Worm (Caenorhabditis elegans) whole organism, late embryonic: ENCODE results near the gene ptp-1.

ENCODE experiments used
- F13H6.1 ChIP-seq: sonication (generic microtip); optimal IDR thresholded peaks from 2 replicates; lab custom pipeline; 2016; ENCODE audit warnings: missing genetic modification characterization, missing compliant biosample characterization
- K02D7.2 ChIP-seq: sonication (generic microtip); optimal IDR thresholded peaks from 2 replicates; lab custom pipeline; 2017; ENCODE audit warnings: mild to moderate bottlenecking, missing genetic modification characterization, missing compliant biosample characterization
- K09A11.1 ChIP-seq: sonication (generic microtip); optimal IDR thresholded peaks from 2 replicates; lab custom pipeline; 2017; ENCODE audit warnings: antibody characterized with exemption, mild to moderate bottlenecking, missing genetic modification characterization, missing compliant biosample characterization; ENCODE audit not compliant: insufficient read depth
- T23F11.4 ChIP-seq: fragments of 200-800 bp; sonication (Bioruptor generic); optimal IDR thresholded peaks from 2 replicates; lab custom pipeline; 2018; ENCODE audit warnings: mild to moderate bottlenecking, missing genetic modification characterization, missing compliant biosample characterization
- ahr-1 ChIP-seq: sonication (generic microtip); optimal IDR thresholded peaks from 2 replicates; lab custom pipeline; 2016; ENCODE audit warnings: missing genetic modification characterization, missing compliant biosample characterization
- ama-1 ChIP-seq: fragments of 150-350 bp; optimal IDR thresholded peaks from 2 replicates; lab custom pipeline; 2014
- ceh-2 ChIP-seq: sonication (generic microtip); optimal IDR thresholded peaks from 2 replicates; lab custom pipeline; 2016; ENCODE audit warnings: missing genotype, missing genetic modification characterization, missing compliant biosample characterization
- ceh-30 ChIP-seq: fragments of 150-350 bp; optimal IDR thresholded peaks from 2 replicates; lab custom pipeline; 2014; ENCODE audit warnings: missing biosample characterization, missing genetic modification characterization
- ceh-34 ChIP-seq: sonication (generic microtip); optimal IDR thresholded peaks from 2 replicates; lab custom pipeline; 2016; ENCODE audit warnings: mild to moderate bottlenecking, missing genetic modification characterization, missing compliant biosample characterization
- ceh-45 ChIP-seq: fragments of 200-800 bp; sonication (Bioruptor generic); IDR thresholded peaks from 2 replicates; pipeline ENCODE4 v1.3.6; 2022; ENCODE audit warnings: missing genetic modification reagents, missing genetic modification characterization, missing compliant biosample characterization
- ceh-48 ChIP-seq: sonication (generic microtip); optimal IDR thresholded peaks from 2 replicates; lab custom pipeline; 2016; ENCODE audit warnings: missing genetic modification characterization, inconsistent platforms, missing compliant biosample characterization
- ceh-6 ChIP-seq: fragments of 200-800 bp; sonication (Bioruptor generic); optimal IDR thresholded peaks from 2 replicates; lab custom pipeline; 2018; ENCODE audit warnings: mild to moderate bottlenecking, missing genetic modification characterization, missing compliant biosample characterization
- ceh-9 ChIP-seq: sonication (generic microtip); optimal IDR thresholded peaks from 2 replicates; lab custom pipeline; 2016; ENCODE audit warnings: mild to moderate bottlenecking, missing genetic modification characterization, inconsistent platforms, missing compliant biosample characterization
- dve-1 ChIP-seq: sonication (generic microtip); optimal IDR thresholded peaks from 2 replicates; lab custom pipeline; 2017; ENCODE audit warnings: antibody characterized with exemption, mild to moderate bottlenecking, missing genetic modification characterization, missing compliant biosample characterization
- elt-4 ChIP-seq: sonication (generic microtip); optimal IDR thresholded peaks from 2 replicates; lab custom pipeline; 2016; ENCODE audit warnings: missing genetic modification characterization, missing compliant biosample characterization
- fax-1 ChIP-seq: sonication (generic microtip); optimal IDR thresholded peaks from 2 replicates; lab custom pipeline; 2016; ENCODE audit warnings: missing genotype, missing genetic modification characterization, missing compliant biosample characterization
- fkh-10 ChIP-seq: fragments of 150-350 bp; optimal IDR thresholded peaks from 2 replicates; lab custom pipeline; 2014; ENCODE audit warnings: missing biosample characterization, missing genetic modification reagents, missing genetic modification characterization
- gmeb-2 ChIP-seq: sonication (generic microtip); optimal IDR thresholded peaks from 2 replicates; lab custom pipeline; 2016; ENCODE audit warnings: missing genetic modification characterization, inconsistent platforms, missing compliant biosample characterization
- hlh-13 ChIP-seq: fragments of 200-800 bp; sonication (Bioruptor generic); optimal IDR thresholded peaks from 2 replicates; lab custom pipeline; 2018; ENCODE audit warnings: mild to moderate bottlenecking, missing genetic modification characterization, missing compliant biosample characterization
- hlh-15 ChIP-seq: sonication (generic microtip); optimal IDR thresholded peaks from 2 replicates; lab custom pipeline; 2016; ENCODE audit warnings: missing genetic modification characterization, missing compliant biosample characterization
- hlh-6 ChIP-seq: sonication (generic microtip); optimal IDR thresholded peaks from 2 replicates; lab custom pipeline; 2016; ENCODE audit warnings: missing genotype, missing genetic modification characterization, missing compliant biosample characterization
- hlh-8 ChIP-seq: sonication (generic microtip); optimal IDR thresholded peaks from 2 replicates; lab custom pipeline; 2016; ENCODE audit warnings: missing genotype, missing genetic modification characterization, missing compliant biosample characterization
- lim-6 ChIP-seq: sonication (generic microtip); optimal IDR thresholded peaks from 2 replicates; lab custom pipeline; 2016; ENCODE audit warnings: missing genetic modification characterization, missing compliant biosample characterization
- madf-2 ChIP-seq: sonication (generic microtip); optimal IDR thresholded peaks from 2 replicates; lab custom pipeline; 2017; ENCODE audit warnings: missing genetic modification characterization, missing compliant biosample characterization
- mec-3 ChIP-seq: sonication (generic microtip); optimal IDR thresholded peaks from 2 replicates; lab custom pipeline; 2016; ENCODE audit warnings: borderline replicate concordance, missing genetic modification characterization, missing compliant biosample characterization
- npax-4 ChIP-seq: sonication (generic microtip); optimal IDR thresholded peaks from 2 replicates; lab custom pipeline; 2016; ENCODE audit warnings: missing genetic modification characterization, missing compliant biosample characterization
- odd-2 ChIP-seq: sonication (generic microtip); optimal IDR thresholded peaks from 2 replicates; lab custom pipeline; 2017; ENCODE audit warnings: antibody characterized with exemption, mild to moderate bottlenecking, missing genetic modification characterization, missing compliant biosample characterization
- pax-1 ChIP-seq: fragments of 150-350 bp; optimal IDR thresholded peaks from 2 replicates; lab custom pipeline; 2014; ENCODE audit warnings: missing biosample characterization, missing genetic modification characterization
- pha-2 ChIP-seq: sonication (generic microtip); optimal IDR thresholded peaks from 2 replicates; lab custom pipeline; 2017; ENCODE audit warnings: mild to moderate bottlenecking, missing genetic modification characterization, missing compliant biosample characterization
- pqm-1 ChIP-seq: sonication (generic microtip); optimal IDR thresholded peaks from 2 replicates; lab custom pipeline; 2016; ENCODE audit warnings: missing genetic modification characterization, missing compliant biosample characterization
- ref-2 ChIP-seq: sonication (generic microtip); optimal IDR thresholded peaks from 2 replicates; lab custom pipeline; 2016; ENCODE audit warnings: missing genetic modification characterization, missing compliant biosample characterization
- sox-4 ChIP-seq: sonication (generic microtip); optimal IDR thresholded peaks from 2 replicates; lab custom pipeline; 2017; ENCODE audit warnings: mild to moderate bottlenecking, missing genetic modification characterization, inconsistent platforms, missing compliant biosample characterization
- tbx-2 ChIP-seq: sonication (generic microtip); optimal IDR thresholded peaks from 2 replicates; lab custom pipeline; 2016; ENCODE audit warnings: missing genetic modification characterization, missing compliant biosample characterization
- unc-3 ChIP-seq, 2 experiments: fragments of 200-800 bp in 1 of 2; sonication (Bioruptor generic) in 1 of 2; sonication (generic microtip) in 1 of 2; conservative IDR thresholded peaks in 1 of 2; optimal IDR thresholded peaks in 1 of 2; 2 replicates each; pipeline versions ENCODE4 v1.3.6 to Lab custom; 2016 to 2022; ENCODE audit warnings: missing compliant biosample characterization in 2 of 2, missing genetic modification characterization in 2 of 2, missing genetic modification reagents in 1 of 2
- unc-42 ChIP-seq: sonication (generic microtip); optimal IDR thresholded peaks from 2 replicates; lab custom pipeline; 2016; ENCODE audit warnings: missing genotype, missing genetic modification characterization, missing compliant biosample characterization
- unc-86 ChIP-seq: sonication (generic microtip); optimal IDR thresholded peaks from 2 replicates; lab custom pipeline; 2016; ENCODE audit warnings: missing genetic modification characterization, missing compliant biosample characterization
- ztf-16 ChIP-seq: sonication (generic microtip); optimal IDR thresholded peaks from 2 replicates; lab custom pipeline; 2017; ENCODE audit warnings: missing genetic modification characterization, missing compliant biosample characterization

Gene ptp-1

ce11 chrIII:3546323-3546722, 44.2 kb upstream of the ptp-1 start, which contains the start of gene C54C6.7:
TSS of gene C54C6.7 (minus strand) at chrIII:3546423.
- TF ChIP-seq hlh-6 (tag; lab: Kevin White, UChicago) (no peak), lim-6 (tag; lab: Kevin White, UChicago) (no peak), T23F11.4 (no peak), unc-42 (tag; lab: Kevin White, UChicago) (no peak), ztf-16 (no peak), ama-1 (lab: Kevin White, UChicago) (no peak), ceh-2 (tag; lab: Kevin White, UChicago) (no peak), sox-4 (no peak), dve-1 (tag; lab: Kevin White, UChicago) (no peak), odd-2 (tag; lab: Kevin White, UChicago) (no peak), K09A11.1 (tag; lab: Kevin White, UChicago) (no peak), fax-1 (tag; lab: Kevin White, UChicago) (no peak)

DNA sequence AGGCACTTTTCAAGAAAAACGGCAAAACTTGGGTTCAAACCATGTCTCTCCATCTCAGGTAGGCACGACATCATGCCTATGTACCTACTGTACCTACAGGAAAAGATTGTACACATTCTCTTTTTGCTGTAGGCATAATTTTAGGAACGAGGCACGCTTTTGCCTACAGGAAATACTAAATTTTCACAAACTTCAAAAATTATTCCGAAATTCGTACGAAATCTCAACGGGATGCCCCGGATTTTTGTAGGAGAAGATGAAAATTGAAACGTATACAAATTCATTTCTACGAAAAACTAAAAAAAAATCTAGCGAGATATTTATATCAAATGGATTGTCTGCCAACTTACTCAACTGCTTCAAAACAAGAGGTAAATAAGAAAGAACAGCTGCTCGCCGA, 42.5 kb upstream of the ptp-1 start, which contains the start of gene C54C6.11:
C54C6.11 (plus strand) TSS at position 301 of the 400 bp plus-strand sequence.
- TF ChIP-seq F13H6.1 (tag; lab: Kevin White, UChicago) (no peak), lim-6 (tag; lab: Kevin White, UChicago) (no peak), pha-2 (tag; lab: Kevin White, UChicago) (no peak), ceh-45 (GFP tag; lab: Robert Waterston, UW) (no peak), unc-86 (tag; lab: Kevin White, UChicago) (no peak), gmeb-2 (tag; lab: Kevin White, UChicago) (no peak), elt-4 (tag; lab: Kevin White, UChicago) (no peak), ceh-30 (tag; lab: Kevin White, UChicago) (no peak)

DNA sequence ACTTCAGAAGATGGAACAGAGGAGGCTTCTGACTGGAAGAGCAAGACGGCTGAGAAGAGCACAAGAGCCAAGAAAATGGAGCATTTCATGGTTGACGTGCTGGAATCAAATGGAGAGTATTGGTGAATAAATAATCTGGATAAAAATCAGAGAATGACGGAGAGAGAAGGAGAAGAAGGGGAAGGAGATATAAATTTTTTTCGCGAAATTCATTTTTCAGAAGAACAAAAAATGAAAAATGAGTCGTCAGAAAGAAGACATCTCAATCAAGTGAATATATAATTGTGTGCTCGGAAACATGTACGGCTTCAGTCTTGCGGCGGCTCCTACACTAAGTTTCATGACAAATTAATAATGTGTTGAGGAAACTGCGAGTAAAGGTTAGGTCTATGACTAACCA, 40.8 kb upstream of the ptp-1 start, which contains the start of gene C54C6.5:
C54C6.5 (minus strand) TSS at position 101 of the 400 bp plus-strand sequence.
- no peak for TF ChIP-seq ceh-9 (tag; lab: Kevin White, UChicago)
- no peak for TF ChIP-seq fkh-10
- TF ChIP-seq T23F11.4 = no peak
- TF ChIP-seq hlh-13 (GFP tag; lab: Kevin White, UChicago) = no peak
- TF ChIP-seq ceh-6 (GFP tag; lab: Kevin White, UChicago) = no peak

DNA sequence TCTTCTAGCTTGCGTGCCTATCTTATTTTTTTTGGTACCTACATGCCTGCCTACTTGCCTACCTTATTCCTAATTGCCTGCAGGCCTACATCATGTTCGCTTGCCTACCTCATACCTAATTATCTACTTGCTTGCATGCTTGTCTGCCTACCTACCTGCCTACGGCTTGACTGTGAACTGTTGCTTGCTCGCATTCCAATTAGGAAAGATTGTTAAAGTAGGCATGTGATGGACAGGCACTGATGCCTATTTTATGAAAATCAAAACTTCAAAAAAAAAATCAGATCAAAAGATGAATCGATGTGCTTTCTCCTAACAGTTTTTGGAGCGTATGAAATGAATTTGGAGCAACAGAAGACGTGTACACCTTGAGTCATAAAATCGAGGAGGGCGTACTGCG, 40.2 kb upstream of the ptp-1 start:
- no peak for TF ChIP-seq hlh-15
- TF ChIP-seq ceh-34 (tag; lab: Kevin White, UChicago) = no peak
- no peak for TF ChIP-seq lim-6 (tag; lab: Kevin White, UChicago)
- no peak for TF ChIP-seq madf-2
- TF ChIP-seq pax-1 = no peak
- TF ChIP-seq ahr-1 (tag; lab: Kevin White, UChicago) = no peak
- no peak for TF ChIP-seq pha-2 (tag; lab: Kevin White, UChicago)
- no peak for TF ChIP-seq ceh-6 (GFP tag; lab: Kevin White, UChicago)
- TF ChIP-seq hlh-8 = no peak
- TF ChIP-seq odd-2 (tag; lab: Kevin White, UChicago) = no peak
- no peak for TF ChIP-seq unc-3 (GFP tag; conservative IDR thresholded peaks at IDR 0.05; lab: Robert Waterston, UW)
- no peak for TF ChIP-seq unc-3 (tag; optimal IDR thresholded peaks at IDR 0.05; lab: Kevin White, UChicago)
- TF ChIP-seq ref-2 (tag; lab: Kevin White, UChicago) = no peak
- TF ChIP-seq pqm-1 (tag; lab: Kevin White, UChicago) = no peak
- no peak for TF ChIP-seq ceh-48 (tag; lab: Kevin White, UChicago)
- no peak for TF ChIP-seq mec-3 (tag; lab: Kevin White, UChicago)
- no peak for TF ChIP-seq npax-4 (tag; lab: Kevin White, UChicago)
- TF ChIP-seq tbx-2 (tag; lab: Kevin White, UChicago) = no peak
- no peak for TF ChIP-seq K02D7.2 (tag; lab: Kevin White, UChicago)
